Worm (Caenorhabditis elegans): ENCODE measurements around the gene nid-1.

ce11 chrV:12881396-12881795, 28.5 kb upstream of the nid-1 start:
- TF ChIP-seq mdl-1 (tag; optimal IDR thresholded peaks at IDR 0.05) (no peak), nhr-12 (tag; optimal IDR thresholded peaks at IDR 0.05) (no peak), skn-1 (tag; optimal IDR thresholded peaks at IDR 0.05) (no peak), crh-2 (tag; optimal IDR thresholded peaks at IDR 0.05) (no peak), ztf-1 (GFP tag; conservative IDR thresholded peaks at IDR 0.05) (no peak), egl-27 (tag; optimal IDR thresholded peaks at IDR 0.05) (no peak), alr-1 (tag; optimal IDR thresholded peaks at IDR 0.05) (no peak), unc-55 (GFP tag; optimal IDR thresholded peaks at IDR 0.05) (no peak), nhr-77 (tag; optimal IDR thresholded peaks at IDR 0.05) (no peak), lin-13 (GFP tag; optimal IDR thresholded peaks at IDR 0.05) (no peak), nhr-6 (tag; optimal IDR thresholded peaks at IDR 0.05) (no peak)

Data from whole organism, L2 larva.